Fruit fly (Drosophila melanogaster) whole organism, embryonic: ENCODE measurements around the gene Gcna.

Experiments
- Adf1 ChIP-seq: fragments of 200-800 bp; sonication (Bioruptor generic); IDR thresholded peaks from 2 replicates; pipeline ENCODE4 v1.3.6; 2022; ENCODE audit warnings: missing biosample characterization, missing genetic modification characterization
- Aef1 ChIP-seq: fragments of 200-800 bp; sonication (Bioruptor generic); IDR thresholded peaks from 3 replicates; pipeline ENCODE4 v1.3.6; 2022; ENCODE audit warnings: missing biosample characterization, missing genetic modification characterization
- Atf6 ChIP-seq: fragments of 200-800 bp; sonication (Bioruptor generic); IDR thresholded peaks from 2 replicates; pipeline ENCODE4 v1.3.6; 2022; ENCODE audit warnings: missing biosample characterization, missing genetic modification characterization
- Bdp1 ChIP-seq: fragments of 200-800 bp; sonication (Bioruptor generic); optimal IDR thresholded peaks from 3 replicates; lab custom pipeline; 2016; ENCODE audit warnings: missing biosample characterization, missing genetic modification characterization
- Bteb2 ChIP-seq: fragments of 200-800 bp; sonication (Bioruptor generic); optimal IDR thresholded peaks from 2 replicates; lab custom pipeline; 2016; ENCODE audit warnings: missing biosample characterization, missing genetic modification characterization
- CG10366 ChIP-seq: fragments of 200-800 bp; sonication (Bioruptor generic); IDR thresholded peaks from 2 replicates; pipeline ENCODE4 v1.3.6; 2022; ENCODE audit warnings: missing biosample characterization, missing genetic modification characterization
- CG11247 ChIP-seq: fragments of 200-800 bp; sonication (Bioruptor generic); IDR thresholded peaks from 2 replicates; pipeline ENCODE4 v1.3.6; 2022; ENCODE audit warnings: missing biosample characterization, missing genetic modification characterization
- CG11696 ChIP-seq: fragments of 200-800 bp; sonication (Bioruptor generic); IDR thresholded peaks from 2 replicates; pipeline ENCODE4 v1.3.6; 2022; ENCODE audit warnings: missing biosample characterization, missing genetic modification characterization
- CG12071 ChIP-seq: fragments of 200-800 bp; sonication (Bioruptor generic); optimal IDR thresholded peaks from 3 replicates; lab custom pipeline; 2018; ENCODE audit warnings: missing biosample characterization, mild to moderate bottlenecking, missing genetic modification characterization
- CG12236 ChIP-seq: fragments of 200-800 bp; sonication (Bioruptor generic); optimal IDR thresholded peaks from 2 replicates; lab custom pipeline; 2016; ENCODE audit warnings: missing biosample characterization, missing genetic modification characterization
- CG12744 ChIP-seq: fragments of 200-800 bp; sonication (Bioruptor generic); optimal IDR thresholded peaks from 2 replicates; lab custom pipeline; 2016; ENCODE audit warnings: missing biosample characterization, missing genetic modification characterization
- CG12769 ChIP-seq: fragments of 200-800 bp; sonication (Bioruptor generic); optimal IDR thresholded peaks from 2 replicates; lab custom pipeline; 2019; ENCODE audit warnings: missing biosample characterization, mild to moderate bottlenecking, missing genetic modification characterization, moderate library complexity
- CG13624 ChIP-seq: fragments of 200-800 bp; sonication (Bioruptor generic); optimal IDR thresholded peaks from 2 replicates; lab custom pipeline; 2016; ENCODE audit warnings: missing biosample characterization, missing genetic modification characterization
- CG15011 ChIP-seq: fragments of 200-800 bp; sonication (Bioruptor generic); optimal IDR thresholded peaks from 3 replicates; lab custom pipeline; 2018; ENCODE audit warnings: missing biosample characterization, mild to moderate bottlenecking, missing genetic modification characterization
- CG15514 ChIP-seq: fragments of 200-800 bp; sonication (Bioruptor generic); optimal IDR thresholded peaks from 3 replicates; lab custom pipeline; 2017; ENCODE audit warnings: missing biosample characterization, missing genetic modification characterization, mild to moderate bottlenecking, moderate library complexity, missing genetic modification reagents
- CG18476 ChIP-seq: fragments of 200-800 bp; sonication (Bioruptor generic); optimal IDR thresholded peaks from 2 replicates; lab custom pipeline; 2016; ENCODE audit warnings: missing biosample characterization, mild to moderate bottlenecking, missing genetic modification characterization
- CG18619 ChIP-seq: fragments of 200-800 bp; sonication (Bioruptor generic); optimal IDR thresholded peaks from 3 replicates; lab custom pipeline; 2017; ENCODE audit warnings: missing biosample characterization, mild to moderate bottlenecking, missing genetic modification characterization
- CG3163 ChIP-seq: fragments of 200-800 bp; sonication (Bioruptor generic); optimal IDR thresholded peaks from 3 replicates; lab custom pipeline; 2016; ENCODE audit warnings: missing biosample characterization, missing genetic modification characterization
- CG34224 ChIP-seq: fragments of 200-800 bp; sonication (Bioruptor generic); IDR thresholded peaks from 3 replicates; pipeline ENCODE4 v1.3.6; 2022; ENCODE audit warnings: missing biosample characterization, missing genetic modification characterization; ENCODE audit not compliant: partially characterized antibody
- CG4328 ChIP-seq: fragments of 200-800 bp; sonication (Bioruptor generic); optimal IDR thresholded peaks from 3 replicates; lab custom pipeline; 2017; ENCODE audit warnings: missing biosample characterization, missing genetic modification reagents, missing genetic modification characterization
- CG6683 ChIP-seq: fragments of 200-800 bp; sonication (Bioruptor generic); optimal IDR thresholded peaks from 2 replicates; lab custom pipeline; 2017; ENCODE audit warnings: missing biosample characterization, mild to moderate bottlenecking, missing genetic modification characterization, missing genetic modification reagents
- CG8359 ChIP-seq: fragments of 200-800 bp; sonication (Bioruptor generic); optimal IDR thresholded peaks from 2 replicates; lab custom pipeline; 2017; ENCODE audit warnings: missing biosample characterization, mild to moderate bottlenecking, missing genetic modification characterization, borderline replicate concordance
- CG8765 ChIP-seq: fragments of 200-800 bp; sonication (Bioruptor generic); IDR thresholded peaks from 2 replicates; pipeline ENCODE4 v1.3.6; 2022; ENCODE audit warnings: missing biosample characterization, missing genetic modification characterization
- CG9215 ChIP-seq: fragments of 200-800 bp; sonication (Bioruptor generic); IDR thresholded peaks from 2 replicates; pipeline ENCODE4 v1.3.6; 2022; ENCODE audit warnings: missing biosample characterization, missing genetic modification characterization
- D19B ChIP-seq: fragments of 200-800 bp; sonication (Bioruptor generic); optimal IDR thresholded peaks from 2 replicates; lab custom pipeline; 2017; ENCODE audit warnings: missing biosample characterization, mild to moderate bottlenecking, missing genetic modification characterization
- Dad ChIP-seq: fragments of 200-800 bp; sonication (Bioruptor generic); optimal IDR thresholded peaks from 3 replicates; lab custom pipeline; 2016; ENCODE audit warnings: missing biosample characterization, missing genetic modification characterization
- Dek ChIP-seq: fragments of 200-800 bp; sonication (Bioruptor generic); optimal IDR thresholded peaks from 3 replicates; lab custom pipeline; 2019; ENCODE audit warnings: missing biosample characterization, mild to moderate bottlenecking, missing genetic modification characterization, moderate library complexity
- ERR ChIP-seq: fragments of 200-800 bp; sonication (Bioruptor generic); optimal IDR thresholded peaks from 2 replicates; lab custom pipeline; 2016; ENCODE audit warnings: missing biosample characterization, missing genetic modification characterization
- HHEX ChIP-seq: fragments of 200-800 bp; sonication (Bioruptor generic); optimal IDR thresholded peaks from 3 replicates; lab custom pipeline; 2017; ENCODE audit warnings: missing biosample characterization, mild to moderate bottlenecking, missing genetic modification characterization, missing genetic modification reagents
- Opbp ChIP-seq: fragments of 200-800 bp; sonication (Bioruptor generic); IDR thresholded peaks from 3 replicates; pipeline ENCODE4 v1.3.6; 2022; ENCODE audit warnings: missing biosample characterization, missing genetic modification characterization; ENCODE audit not compliant: partially characterized antibody
- PHDP ChIP-seq: fragments of 200-800 bp; sonication (Bioruptor generic); optimal IDR thresholded peaks from 3 replicates; lab custom pipeline; 2018; ENCODE audit warnings: missing biosample characterization, mild to moderate bottlenecking, missing genetic modification characterization, moderate library complexity
- Six4 ChIP-seq: fragments of 200-800 bp; sonication (Bioruptor generic); optimal IDR thresholded peaks from 2 replicates; lab custom pipeline; 2016; ENCODE audit warnings: missing biosample characterization, missing genetic modification characterization
- Xbp1 ChIP-seq: fragments of 200-800 bp; sonication (Bioruptor generic); optimal IDR thresholded peaks from 3 replicates; lab custom pipeline; 2016; ENCODE audit warnings: missing biosample characterization, mild to moderate bottlenecking, missing genetic modification characterization
- al ChIP-seq: fragments of 200-800 bp; sonication (Bioruptor generic); IDR thresholded peaks from 2 replicates; pipeline ENCODE4 v1.3.6; 2022; ENCODE audit warnings: missing biosample characterization, missing genetic modification characterization
- aop ChIP-seq: fragments of 200-800 bp; sonication (Bioruptor generic); IDR thresholded peaks from 2 replicates; pipeline ENCODE4 v1.3.6; 2022; ENCODE audit warnings: missing biosample characterization, missing genetic modification characterization
- cad ChIP-seq: fragments of >200 bp; optimal IDR thresholded peaks from 2 replicates; lab custom pipeline; 2017; ENCODE audit warnings: missing biosample characterization, missing genetic modification characterization
- crol ChIP-seq: fragments of 200-800 bp; sonication (Bioruptor generic); IDR thresholded peaks from 2 replicates; pipeline ENCODE4 v1.3.6; 2022; ENCODE audit warnings: missing biosample characterization, missing genetic modification characterization
- danr ChIP-seq: fragments of 200-800 bp; sonication (Bioruptor generic); IDR thresholded peaks from 2 replicates; pipeline ENCODE4 v1.3.6; 2022; ENCODE audit warnings: missing biosample characterization, missing genetic modification characterization
- dm ChIP-seq: fragments of 200-800 bp; sonication (Bioruptor generic); optimal IDR thresholded peaks from 3 replicates; lab custom pipeline; 2016; ENCODE audit warnings: missing biosample characterization, missing genetic modification characterization
- eve ChIP-seq, 2 experiments: fragments of >200 bp; optimal IDR thresholded peaks; 2 replicates each; lab custom pipeline; 2017; ENCODE audit warnings: missing biosample characterization in 2 of 2, missing genetic modification characterization in 2 of 2
- lmd ChIP-seq: fragments of 200-800 bp; sonication (Bioruptor generic); IDR thresholded peaks from 2 replicates; pipeline ENCODE4 v1.3.6; 2022; ENCODE audit warnings: missing biosample characterization, missing genetic modification characterization
- lola ChIP-seq, 3 experiments: fragments of >200 bp in 2 of 3; fragments of 200-800 bp in 1 of 3; sonication (Bioruptor generic) in 1 of 3; optimal IDR thresholded peaks; 2 replicates each; lab custom pipeline; 2017 to 2019; ENCODE audit warnings: missing biosample characterization in 3 of 3, missing genetic modification characterization in 3 of 3, mild to moderate bottlenecking in 1 of 3, moderate library complexity in 1 of 3
- salm ChIP-seq: fragments of 200-800 bp; sonication (Bioruptor generic); optimal IDR thresholded peaks from 2 replicates; lab custom pipeline; 2018; ENCODE audit warnings: missing biosample characterization, mild to moderate bottlenecking, missing genetic modification characterization
- sim ChIP-seq: fragments of 200-800 bp; sonication (Bioruptor generic); IDR thresholded peaks from 2 replicates; pipeline ENCODE4 v1.3.6; 2022; ENCODE audit warnings: missing biosample characterization, missing genetic modification characterization
- slp2 ChIP-seq: fragments of 200-800 bp; sonication (Bioruptor generic); optimal IDR thresholded peaks from 2 replicates; lab custom pipeline; 2016; ENCODE audit warnings: missing biosample characterization, missing genetic modification characterization
- ssp ChIP-seq: fragments of 200-800 bp; sonication (Bioruptor generic); IDR thresholded peaks from 2 replicates; pipeline ENCODE4 v1.3.6; 2022; ENCODE audit warnings: missing biosample characterization, missing genetic modification characterization
- tgo ChIP-seq: fragments of 200-800 bp; sonication (Bioruptor generic); IDR thresholded peaks from 3 replicates; pipeline ENCODE4 v1.3.6; 2022; ENCODE audit warnings: missing biosample characterization, missing genetic modification characterization
- tin ChIP-seq: fragments of 200-800 bp; sonication (Bioruptor generic); optimal IDR thresholded peaks from 3 replicates; lab custom pipeline; 2016; ENCODE audit warnings: missing biosample characterization, missing genetic modification characterization
- trh ChIP-seq: fragments of 200-800 bp; sonication (Bioruptor generic); optimal IDR thresholded peaks from 2 replicates; lab custom pipeline; 2016; ENCODE audit warnings: missing biosample characterization, missing genetic modification characterization
- vvl ChIP-seq: fragments of 200-800 bp; sonication (Bioruptor generic); IDR thresholded peaks from 2 replicates; pipeline ENCODE4 v1.3.6; 2022; ENCODE audit warnings: missing biosample characterization, missing genetic modification characterization
- wor ChIP-seq: fragments of 200-800 bp; sonication (Bioruptor generic); IDR thresholded peaks from 2 replicates; pipeline ENCODE4 v1.3.6; 2022; ENCODE audit warnings: missing biosample characterization, missing genetic modification characterization
- zfh1 ChIP-seq: fragments of 200-800 bp; sonication (Bioruptor generic); IDR thresholded peaks from 3 replicates; pipeline ENCODE4 v1.3.6; 2022; ENCODE audit warnings: missing biosample characterization, missing genetic modification characterization

The Gcna gene

DNA sequence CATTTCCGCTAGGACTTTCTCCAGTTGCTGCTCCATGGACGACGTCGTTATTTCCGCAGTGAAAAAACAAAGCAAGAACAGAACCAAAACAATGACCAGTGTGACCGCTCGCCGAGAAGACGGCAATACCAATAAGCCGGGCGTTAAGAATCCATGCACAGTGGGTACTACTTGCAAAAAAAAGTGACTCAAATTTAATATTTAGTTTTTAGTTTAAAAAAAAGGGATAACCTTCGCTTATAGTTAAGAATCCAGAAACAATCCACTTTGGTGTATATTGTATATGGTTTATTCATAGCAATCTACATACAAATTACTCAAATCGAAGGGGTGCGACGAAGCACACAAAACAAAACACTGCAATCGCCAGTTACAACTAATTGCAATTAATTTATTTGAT lies 6.8 kb downstream of the Gcna start, which contains the start of gene Lamtor5 (continued):
- TF ChIP-seq lola (GFP tag; optimal IDR thresholded peaks at IDR 0.05; lab: Kevin White, UChicago) (peak in 1 of 3 experiments; percentile 21), CG13624 (GFP tag; lab: Kevin White, UChicago) (peak; percentile 21), slp2 (GFP tag; lab: Kevin White, UChicago) (peak; percentile 29), CG9215 (GFP tag; lab: Robert Waterston, UW) (no peak), crol (GFP tag; lab: Robert Waterston, UW) (no peak), vvl (GFP tag; lab: Robert Waterston, UW) (0 out of 2 replicates have a peak, but pooled peaks have one; percentile 28), aop (no peak), Opbp (GFP tag; lab: Robert Waterston, UW) (no peak), trh (GFP tag; lab: Kevin White, UChicago) (no peak), Atf6 (GFP tag; lab: Robert Waterston, UW) (no peak), CG12236 (no peak), Aef1 (GFP tag; lab: Robert Waterston, UW) (peak; percentile 27; the same call in 1 of the 3 replicates), tgo (GFP tag; lab: Robert Waterston, UW) (peak; percentile 33; the same call in 1 of the 3 replicates), dm (no peak), CG12071 (GFP tag; lab: Kevin White, UChicago) (no peak), al (GFP tag; lab: Robert Waterston, UW) (no peak), CG15514 (peak; percentile 61), CG10366 (0 out of 2 replicates have a peak, but pooled peaks have one; percentile 20), HHEX (GFP tag; lab: Kevin White, UChicago) (peak; percentile 42), CG15011 (GFP tag; lab: Kevin White, UChicago) (no peak), Six4 (GFP tag; lab: Kevin White, UChicago) (no peak), Xbp1 (GFP tag; lab: Kevin White, UChicago) (peak; percentile 27), ERR (GFP tag; lab: Kevin White, UChicago) (no peak), tin (GFP tag; lab: Kevin White, UChicago) (no peak), CG8765 (GFP tag; lab: Robert Waterston, UW) (no peak), CG3163 (GFP tag; lab: Kevin White, UChicago) (no peak), Dek (tag; lab: Kevin White, UChicago) (peak; percentile 34), CG34224 (GFP tag; lab: Robert Waterston, UW) (peak; percentile 52; the same call in 2 of the 3 replicates), CG18619 (peak; percentile 22), cad (GFP tag; lab: Kevin White, UChicago) (no peak), Dad (GFP tag; lab: Kevin White, UChicago) (peak; percentile 14), CG11696 (no peak; the same call in 1 of the 2 replicates), zfh1 (GFP tag; lab: Robert Waterston, UW) (no peak), CG4328 (GFP tag; lab: Kevin White, UChicago) (no peak), D19B (GFP tag; lab: Kevin White, UChicago) (peak; percentile 1), Adf1 (no peak), CG12769 (tag; lab: Kevin White, UChicago) (no peak), Bteb2 (GFP tag; lab: Kevin White, UChicago) (no peak), ssp (GFP tag; lab: Robert Waterston, UW) (no peak), CG12744 (GFP tag; lab: Kevin White, UChicago) (peak; percentile 24), PHDP (peak; percentile 40), CG8359 (no peak), sim (GFP tag; lab: Robert Waterston, UW) (no peak), wor (GFP tag; lab: Robert Waterston, UW) (no peak), eve (GFP tag; optimal IDR thresholded peaks at IDR 0.05; lab: Kevin White, UChicago) (no peak), lmd (GFP tag; lab: Robert Waterston, UW) (peak; percentile 50; the same call in 1 of the 2 replicates), danr (GFP tag; lab: Robert Waterston, UW) (no peak), Bdp1 (GFP tag; lab: Kevin White, UChicago) (no peak), CG18476 (GFP tag; lab: Kevin White, UChicago) (no peak), CG6683 (no peak), CG11247 (GFP tag; lab: Robert Waterston, UW) (no peak), salm (no peak)
